Worm (Caenorhabditis elegans) whole organism, L3 larva: ENCODE data around the gene faxc-2.

Source experiments
- daf-12 ChIP-seq: fragments of 150-350 bp; optimal IDR thresholded peaks from 2 replicates; lab custom pipeline; 2014; ENCODE audit warnings: missing biosample characterization, missing genetic modification reagents, missing genetic modification characterization
- elt-1 ChIP-seq: fragments of 150-350 bp; optimal IDR thresholded peaks from 2 replicates; lab custom pipeline; 2014; ENCODE audit warnings: missing biosample characterization, missing genetic modification characterization
- zag-1 ChIP-seq: fragments of 150-350 bp; optimal IDR thresholded peaks from 2 replicates; lab custom pipeline; 2014; ENCODE audit warnings: missing biosample characterization, missing genetic modification characterization

- TF ChIP-seq daf-12 = no peak
- TF ChIP-seq elt-1 = no peak
- no peak for TF ChIP-seq zag-1
Observed at ce11 chrII:13297935-13298334, 11.2 kb upstream of the faxc-2 start.
